Worm (Caenorhabditis elegans): ENCODE data around the gene BE10.5.

DNA sequence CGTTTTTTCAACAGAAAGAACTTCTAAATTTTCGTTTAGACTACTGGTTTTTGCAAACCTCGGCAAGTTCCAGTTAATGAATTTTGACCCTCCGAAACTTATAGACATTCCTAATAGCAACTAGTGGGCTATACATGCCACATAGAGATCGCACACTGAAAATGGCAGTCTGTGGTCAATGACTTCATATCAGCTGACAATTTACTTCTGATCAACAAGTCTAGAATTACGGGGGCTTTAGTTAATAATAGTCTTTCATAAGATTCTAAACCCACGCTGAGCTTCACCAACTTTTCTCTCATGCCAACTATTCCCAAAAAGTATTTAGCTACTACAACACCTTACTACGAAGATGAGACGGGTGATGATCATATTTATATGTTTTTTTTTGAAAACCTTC is 49.2 kb downstream of the BE10.5 start, which contains the start of gene srw-9:
- TF ChIP-seq ceh-44 (GFP tag; IDR thresholded peaks at IDR 0.05), result no peak
- TF ChIP-seq hif-1 (tag; optimal IDR thresholded peaks at IDR 0.05), result no peak
- TF ChIP-seq lsy-2 (tag; optimal IDR thresholded peaks at IDR 0.05), result no peak
- no peak for TF ChIP-seq zag-1 (tag; optimal IDR thresholded peaks at IDR 0.05)
- TF ChIP-seq Y105C5A.15 (GFP tag; IDR thresholded peaks at IDR 0.05), result no peak
- TF ChIP-seq nhr-25 (tag; optimal IDR thresholded peaks at IDR 0.05; ENCODE audit: borderline replicate concordance, insufficient read depth), result no peak
- TF ChIP-seq fos-1 (tag; optimal IDR thresholded peaks at IDR 0.05), result no peak
- TF ChIP-seq T20F7.1 (GFP tag; optimal IDR thresholded peaks at IDR 0.05), result no peak
- TF ChIP-seq mep-1 (tag; optimal IDR thresholded peaks at IDR 0.05), result no peak
- TF ChIP-seq nhr-76 (tag; optimal IDR thresholded peaks at IDR 0.05), result no peak
- no peak for TF ChIP-seq daf-16 (GFP tag; optimal IDR thresholded peaks at IDR 0.05)
- no peak for TF ChIP-seq daf-16 (tag; optimal IDR thresholded peaks at IDR 0.05)
- no peak for TF ChIP-seq mdl-1 (tag; optimal IDR thresholded peaks at IDR 0.05)
- no peak for TF ChIP-seq egl-27 (tag; optimal IDR thresholded peaks at IDR 0.05)
- TF ChIP-seq nhr-102 (tag; optimal IDR thresholded peaks at IDR 0.05), result no peak
